Worm (Caenorhabditis elegans): ENCODE results near the gene ZC504.1.

DNA sequence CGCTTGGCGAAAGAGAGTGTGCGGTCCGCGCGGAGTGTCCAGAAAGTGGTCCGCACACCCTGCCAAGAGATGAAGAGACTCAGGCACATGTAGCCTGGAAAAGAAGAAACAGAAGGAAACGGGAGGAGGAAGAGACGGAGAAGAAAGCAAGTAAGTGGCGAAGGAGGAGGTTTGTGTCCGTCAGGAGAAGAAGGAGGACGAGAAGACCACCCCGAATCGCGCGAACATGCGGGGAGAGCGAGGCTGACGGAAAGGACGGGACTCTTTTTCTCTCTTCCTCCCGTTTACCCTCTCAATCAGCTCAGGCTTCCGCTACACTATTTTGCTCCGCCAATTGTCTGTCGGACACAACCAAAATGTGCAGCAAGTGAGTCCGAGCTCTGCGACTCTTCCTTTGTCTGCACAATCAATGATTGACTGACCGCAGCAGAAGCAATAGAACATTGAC, 28.6 kb downstream of the ZC504.1 start:
- TF ChIP-seq mxl-1 (tag; optimal IDR thresholded peaks at IDR 0.05) (no peak), dpff-1 (tag; optimal IDR thresholded peaks at IDR 0.05) (no peak)

All from whole organism, young adult.